Worm (Caenorhabditis elegans): ENCODE measurements around the gene M163.9.
A peak's percentile ranks its signal among the peaks of the same experiment; 100 is the strongest.

M163.9 gene

DNA sequence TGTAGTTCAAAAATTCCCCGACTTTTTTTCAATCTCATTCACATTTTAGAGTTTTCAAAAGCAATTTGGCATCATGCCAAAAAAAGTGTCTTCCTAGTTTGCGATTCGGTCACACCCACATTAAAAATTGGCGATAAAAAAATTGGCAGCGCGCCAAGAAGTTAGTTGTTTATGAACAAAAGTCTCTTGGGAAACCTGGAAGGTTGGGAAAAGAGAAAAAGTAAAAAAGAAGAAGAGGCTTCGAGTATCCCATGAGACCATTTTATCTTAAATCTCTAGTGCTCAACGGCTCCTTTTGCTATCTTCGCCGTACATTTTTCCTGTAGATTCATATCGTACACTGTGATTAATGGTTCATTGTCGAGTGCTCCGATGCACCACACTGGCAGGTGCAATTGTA lies 18.4 kb downstream of the M163.9 start:
- TF ChIP-seq nhr-28 (tag; optimal IDR thresholded peaks at IDR 0.05), result no peak
- TF ChIP-seq sptf-1 (tag; optimal IDR thresholded peaks at IDR 0.05), result no peak
- TF ChIP-seq hlh-1 (tag; optimal IDR thresholded peaks at IDR 0.05), result no peak
- TF ChIP-seq nhr-12 (tag; optimal IDR thresholded peaks at IDR 0.05), result no peak

DNA sequence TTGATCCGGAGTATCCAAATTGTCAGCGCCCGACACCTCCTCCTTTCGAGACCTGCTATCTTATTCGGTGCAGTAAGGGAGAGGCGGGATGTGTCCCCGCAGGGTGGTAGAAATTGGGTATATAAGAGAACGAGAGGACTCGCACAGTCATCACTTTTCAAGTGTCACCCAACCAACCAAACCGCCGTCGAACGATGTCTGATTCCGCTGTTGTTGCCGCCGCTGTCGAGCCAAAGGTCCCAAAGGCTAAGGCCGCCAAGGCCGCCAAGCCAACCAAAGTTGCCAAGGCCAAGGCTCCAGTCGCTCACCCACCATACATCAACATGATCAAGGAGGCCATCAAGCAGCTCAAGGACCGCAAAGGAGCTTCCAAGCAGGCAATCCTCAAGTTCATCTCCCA lies 20.6 kb downstream of the M163.9 start, which contains the start of gene his-24:
Gene his-24 (plus strand): TSS at position 150 of the 400 bp plus-strand sequence.
- TF ChIP-seq tbx-8 (GFP tag; optimal IDR thresholded peaks at IDR 0.05) (no peak), ceh-39 (tag; optimal IDR thresholded peaks at IDR 0.05) (peak; percentile 61), nhr-12 (tag; optimal IDR thresholded peaks at IDR 0.05) (no peak), unc-39 (tag; optimal IDR thresholded peaks at IDR 0.05) (no peak), drap-1 (GFP tag; optimal IDR thresholded peaks at IDR 0.05) (peak; percentile 25), pha-4 (tag; optimal IDR thresholded peaks at IDR 0.05) (peak; percentile 66), bed-3 (GFP tag; optimal IDR thresholded peaks at IDR 0.05) (no peak), ztf-11 (tag; optimal IDR thresholded peaks at IDR 0.05) (peak; percentile 64), ceh-43 (GFP tag; optimal IDR thresholded peaks at IDR 0.05) (no peak), unc-120 (tag; optimal IDR thresholded peaks at IDR 0.05; ENCODE audit: poor library complexity, severe bottlenecking) (peak; percentile 26), lin-13 (tag; optimal IDR thresholded peaks at IDR 0.05) (peak; percentile 75), sem-2 (GFP tag; optimal IDR thresholded peaks at IDR 0.05) (no peak), zip-8 (tag; optimal IDR thresholded peaks at IDR 0.05) (peak; percentile 6), cnd-1 (tag; optimal IDR thresholded peaks at IDR 0.05) (peak; percentile 59), lsy-2 (tag; optimal IDR thresholded peaks at IDR 0.05) (peak; percentile 44), nhr-76 (tag; optimal IDR thresholded peaks at IDR 0.05) (no peak), nhr-28 (tag; optimal IDR thresholded peaks at IDR 0.05) (no peak), unc-62 (GFP tag; optimal IDR thresholded peaks at IDR 0.05) (peak; percentile 29), nhr-237 (tag; optimal IDR thresholded peaks at IDR 0.05) (no peak), M03D4.4 (tag; optimal IDR thresholded peaks at IDR 0.05) (peak; percentile 36), ces-1 (GFP tag; optimal IDR thresholded peaks at IDR 0.05) (peak; percentile 37), sptf-1 (tag; optimal IDR thresholded peaks at IDR 0.05) (peak; percentile 38), blmp-1 (tag; optimal IDR thresholded peaks at IDR 0.05) (no peak), hlh-1 (tag; optimal IDR thresholded peaks at IDR 0.05) (peak; percentile 35), nhr-2 (tag; optimal IDR thresholded peaks at IDR 0.05) (no peak), elt-1 (tag; optimal IDR thresholded peaks at IDR 0.05; ENCODE audit: borderline replicate concordance, insufficient read depth) (no peak), snpc-4 (tag; optimal IDR thresholded peaks at IDR 0.05) (no peak), flh-1 (GFP tag; optimal IDR thresholded peaks at IDR 0.05) (no peak), elt-3 (tag; optimal IDR thresholded peaks at IDR 0.05) (no peak), mab-5 (tag; optimal IDR thresholded peaks at IDR 0.05) (no peak), mep-1 (tag; optimal IDR thresholded peaks at IDR 0.05) (peak; percentile 87), ceh-83 (GFP tag; optimal IDR thresholded peaks at IDR 0.05) (peak; percentile 51), ham-2 (GFP tag; optimal IDR thresholded peaks at IDR 0.05) (no peak), lin-32 (GFP tag; optimal IDR thresholded peaks at IDR 0.05) (peak; percentile 5), mls-2 (tag; optimal IDR thresholded peaks at IDR 0.05) (peak; percentile 47)

DNA sequence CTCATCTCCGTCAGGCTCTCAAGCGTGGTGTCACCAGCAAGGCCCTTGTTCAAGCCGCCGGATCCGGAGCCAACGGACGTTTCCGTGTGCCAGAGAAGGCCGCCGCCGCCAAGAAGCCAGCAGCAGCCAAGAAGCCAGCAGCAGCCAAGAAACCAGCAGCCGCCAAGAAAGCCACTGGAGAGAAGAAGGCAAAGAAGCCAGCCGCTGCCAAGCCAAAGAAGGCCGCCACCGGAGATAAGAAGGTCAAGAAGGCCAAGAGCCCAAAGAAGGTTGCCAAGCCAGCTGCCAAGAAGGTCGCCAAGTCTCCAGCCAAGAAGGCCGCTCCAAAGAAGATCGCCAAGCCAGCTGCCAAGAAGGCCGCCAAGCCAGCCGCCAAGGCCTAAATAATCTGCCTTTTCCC lies 21.1 kb downstream of the M163.9 start:
- TF ChIP-seq nhr-28 (tag; optimal IDR thresholded peaks at IDR 0.05), result no peak
- TF ChIP-seq zip-8 (tag; optimal IDR thresholded peaks at IDR 0.05), result no peak
- no peak for TF ChIP-seq mab-5 (tag; optimal IDR thresholded peaks at IDR 0.05)
- TF ChIP-seq ceh-83 (GFP tag; optimal IDR thresholded peaks at IDR 0.05), result no peak
- no peak for TF ChIP-seq snpc-4 (tag; optimal IDR thresholded peaks at IDR 0.05)
- no peak for TF ChIP-seq ceh-39 (tag; optimal IDR thresholded peaks at IDR 0.05)
- no peak for TF ChIP-seq M03D4.4 (tag; optimal IDR thresholded peaks at IDR 0.05)
- no peak for TF ChIP-seq cnd-1 (tag; optimal IDR thresholded peaks at IDR 0.05)
- no peak for TF ChIP-seq bed-3 (GFP tag; optimal IDR thresholded peaks at IDR 0.05)
- no peak for TF ChIP-seq lin-13 (tag; optimal IDR thresholded peaks at IDR 0.05)
- TF ChIP-seq blmp-1 (tag; optimal IDR thresholded peaks at IDR 0.05), result no peak
- no peak for TF ChIP-seq unc-39 (tag; optimal IDR thresholded peaks at IDR 0.05)
- TF ChIP-seq ham-2 (GFP tag; optimal IDR thresholded peaks at IDR 0.05), result no peak

DNA sequence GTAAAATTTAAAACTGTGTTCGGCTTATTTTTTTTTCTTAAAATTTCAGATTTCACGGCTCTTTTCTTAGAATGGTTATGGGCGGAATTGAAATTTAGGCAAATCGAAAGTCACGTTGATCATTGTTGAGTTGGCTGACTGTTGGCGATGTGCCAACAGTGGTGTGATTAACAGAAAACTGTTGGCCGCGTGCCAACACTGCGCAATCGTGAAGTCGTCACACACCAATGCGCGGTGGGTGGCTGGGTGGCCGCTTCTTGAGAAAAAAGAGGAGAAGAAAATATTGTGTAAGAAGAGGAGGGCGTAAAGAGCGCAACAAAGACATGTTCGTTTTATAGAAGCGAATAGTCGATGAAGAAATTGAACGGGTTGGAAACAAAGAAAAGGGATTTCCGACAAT lies 21.7 kb downstream of the M163.9 start:
- TF ChIP-seq cnd-1 (tag; optimal IDR thresholded peaks at IDR 0.05), result peak; percentile 55
- no peak for TF ChIP-seq nhr-2 (tag; optimal IDR thresholded peaks at IDR 0.05)
- TF ChIP-seq ceh-83 (GFP tag; optimal IDR thresholded peaks at IDR 0.05), result no peak
- no peak for TF ChIP-seq unc-39 (tag; optimal IDR thresholded peaks at IDR 0.05)
- TF ChIP-seq ceh-39 (tag; optimal IDR thresholded peaks at IDR 0.05), result peak; percentile 70
- peak; percentile 23 for TF ChIP-seq zip-8 (tag; optimal IDR thresholded peaks at IDR 0.05)
- TF ChIP-seq mls-2 (tag; optimal IDR thresholded peaks at IDR 0.05), result peak; percentile 22
- TF ChIP-seq mep-1 (tag; optimal IDR thresholded peaks at IDR 0.05), result peak; percentile 38
